Worm (Caenorhabditis elegans) whole organism, late embryonic: ENCODE measurements around the gene nspb-12.

Experiments
- C08G9.2 ChIP-seq: sonication (generic microtip); optimal IDR thresholded peaks from 2 replicates; lab custom pipeline; 2016; ENCODE audit warnings: mild to moderate bottlenecking, missing genetic modification characterization, moderate library complexity, missing compliant biosample characterization
- F13H6.1 ChIP-seq: sonication (generic microtip); optimal IDR thresholded peaks from 2 replicates; lab custom pipeline; 2016; ENCODE audit warnings: missing genetic modification characterization, missing compliant biosample characterization
- K09A11.1 ChIP-seq: sonication (generic microtip); optimal IDR thresholded peaks from 2 replicates; lab custom pipeline; 2017; ENCODE audit warnings: antibody characterized with exemption, mild to moderate bottlenecking, missing genetic modification characterization, missing compliant biosample characterization; ENCODE audit not compliant: insufficient read depth
- T23F11.4 ChIP-seq: fragments of 200-800 bp; sonication (Bioruptor generic); optimal IDR thresholded peaks from 2 replicates; lab custom pipeline; 2018; ENCODE audit warnings: mild to moderate bottlenecking, missing genetic modification characterization, missing compliant biosample characterization
- Y22D7AL.16 ChIP-seq: sonication (generic microtip); optimal IDR thresholded peaks from 2 replicates; lab custom pipeline; 2016; ENCODE audit warnings: missing genetic modification characterization, missing compliant biosample characterization
- ahr-1 ChIP-seq: sonication (generic microtip); optimal IDR thresholded peaks from 2 replicates; lab custom pipeline; 2016; ENCODE audit warnings: missing genetic modification characterization, missing compliant biosample characterization
- ama-1 ChIP-seq: fragments of 150-350 bp; optimal IDR thresholded peaks from 2 replicates; lab custom pipeline; 2014
- ceh-18 ChIP-seq: sonication (generic microtip); optimal IDR thresholded peaks from 2 replicates; lab custom pipeline; 2016; ENCODE audit warnings: missing genetic modification characterization, missing compliant biosample characterization
- ceh-19 ChIP-seq: fragments of 200-800 bp; sonication (Bioruptor generic); optimal IDR thresholded peaks from 2 replicates; lab custom pipeline; 2018; ENCODE audit warnings: mild to moderate bottlenecking, missing genetic modification characterization, missing compliant biosample characterization
- ceh-22 ChIP-seq: sonication (generic microtip); optimal IDR thresholded peaks from 2 replicates; lab custom pipeline; 2017; ENCODE audit warnings: missing biosample characterization, missing genetic modification characterization
- ceh-24 ChIP-seq: sonication (generic microtip); optimal IDR thresholded peaks from 2 replicates; lab custom pipeline; 2016; ENCODE audit warnings: mild to moderate bottlenecking, missing genetic modification characterization, missing compliant biosample characterization
- ceh-31 ChIP-seq: sonication (generic microtip); optimal IDR thresholded peaks from 2 replicates; lab custom pipeline; 2016; ENCODE audit warnings: missing genetic modification characterization, missing compliant biosample characterization
- ceh-48 ChIP-seq: sonication (generic microtip); optimal IDR thresholded peaks from 2 replicates; lab custom pipeline; 2016; ENCODE audit warnings: missing genetic modification characterization, inconsistent platforms, missing compliant biosample characterization
- ceh-6 ChIP-seq: fragments of 200-800 bp; sonication (Bioruptor generic); optimal IDR thresholded peaks from 2 replicates; lab custom pipeline; 2018; ENCODE audit warnings: mild to moderate bottlenecking, missing genetic modification characterization, missing compliant biosample characterization
- ceh-9 ChIP-seq: sonication (generic microtip); optimal IDR thresholded peaks from 2 replicates; lab custom pipeline; 2016; ENCODE audit warnings: mild to moderate bottlenecking, missing genetic modification characterization, inconsistent platforms, missing compliant biosample characterization
- dmd-4 ChIP-seq: sonication (generic microtip); optimal IDR thresholded peaks from 2 replicates; lab custom pipeline; 2016; ENCODE audit warnings: borderline replicate concordance, missing genetic modification characterization, missing compliant biosample characterization
- dve-1 ChIP-seq: sonication (generic microtip); optimal IDR thresholded peaks from 2 replicates; lab custom pipeline; 2017; ENCODE audit warnings: antibody characterized with exemption, mild to moderate bottlenecking, missing genetic modification characterization, missing compliant biosample characterization
- ets-4 ChIP-seq: sonication (generic microtip); optimal IDR thresholded peaks from 2 replicates; lab custom pipeline; 2016; ENCODE audit warnings: missing genetic modification characterization, missing compliant biosample characterization
- fkh-6 ChIP-seq: sonication (generic microtip); optimal IDR thresholded peaks from 2 replicates; lab custom pipeline; 2016; ENCODE audit warnings: missing genetic modification characterization, missing compliant biosample characterization
- gmeb-2 ChIP-seq: sonication (generic microtip); optimal IDR thresholded peaks from 2 replicates; lab custom pipeline; 2016; ENCODE audit warnings: missing genetic modification characterization, inconsistent platforms, missing compliant biosample characterization
- hlh-13 ChIP-seq: fragments of 200-800 bp; sonication (Bioruptor generic); optimal IDR thresholded peaks from 2 replicates; lab custom pipeline; 2018; ENCODE audit warnings: mild to moderate bottlenecking, missing genetic modification characterization, missing compliant biosample characterization
- hlh-15 ChIP-seq: sonication (generic microtip); optimal IDR thresholded peaks from 2 replicates; lab custom pipeline; 2016; ENCODE audit warnings: missing genetic modification characterization, missing compliant biosample characterization
- hlh-6 ChIP-seq: sonication (generic microtip); optimal IDR thresholded peaks from 2 replicates; lab custom pipeline; 2016; ENCODE audit warnings: missing genotype, missing genetic modification characterization, missing compliant biosample characterization
- mec-3 ChIP-seq: sonication (generic microtip); optimal IDR thresholded peaks from 2 replicates; lab custom pipeline; 2016; ENCODE audit warnings: borderline replicate concordance, missing genetic modification characterization, missing compliant biosample characterization
- nfya-1 ChIP-seq: sonication (generic microtip); optimal IDR thresholded peaks from 2 replicates; lab custom pipeline; 2017; ENCODE audit warnings: missing genetic modification characterization, mild to moderate bottlenecking, missing compliant biosample characterization, antibody characterized with exemption, moderate library complexity
- pat-9 ChIP-seq: fragments of 200-800 bp; sonication (Bioruptor generic); optimal IDR thresholded peaks from 2 replicates; lab custom pipeline; 2018; ENCODE audit warnings: mild to moderate bottlenecking, missing genetic modification characterization, moderate library complexity, missing compliant biosample characterization
- pqm-1 ChIP-seq: sonication (generic microtip); optimal IDR thresholded peaks from 2 replicates; lab custom pipeline; 2016; ENCODE audit warnings: missing genetic modification characterization, missing compliant biosample characterization
- rnt-1 ChIP-seq: sonication (generic microtip); optimal IDR thresholded peaks from 2 replicates; lab custom pipeline; 2016; ENCODE audit warnings: missing genetic modification characterization, missing compliant biosample characterization
- sdc-2 ChIP-seq: sonication (generic microtip); optimal IDR thresholded peaks from 2 replicates; lab custom pipeline; 2016; ENCODE audit warnings: missing genotype, missing genetic modification characterization, missing compliant biosample characterization
- sox-4 ChIP-seq: sonication (generic microtip); optimal IDR thresholded peaks from 2 replicates; lab custom pipeline; 2017; ENCODE audit warnings: mild to moderate bottlenecking, missing genetic modification characterization, inconsistent platforms, missing compliant biosample characterization
- tbx-2 ChIP-seq: sonication (generic microtip); optimal IDR thresholded peaks from 2 replicates; lab custom pipeline; 2016; ENCODE audit warnings: missing genetic modification characterization, missing compliant biosample characterization
- unc-42 ChIP-seq: sonication (generic microtip); optimal IDR thresholded peaks from 2 replicates; lab custom pipeline; 2016; ENCODE audit warnings: missing genotype, missing genetic modification characterization, missing compliant biosample characterization
- unc-55 ChIP-seq: sonication (generic microtip); optimal IDR thresholded peaks from 2 replicates; lab custom pipeline; 2017; ENCODE audit warnings: missing biosample characterization, missing genetic modification reagents, missing genetic modification characterization
- zip-5 ChIP-seq: sonication (generic microtip); optimal IDR thresholded peaks from 2 replicates; lab custom pipeline; 2016; ENCODE audit warnings: missing genetic modification characterization, missing compliant biosample characterization

Gene nspb-12

ce11 chrIII:5594350-5594749, 25.8 kb upstream of the nspb-12 start:
- TF ChIP-seq nfya-1 (peak; percentile 42), ceh-48 (tag; lab: Kevin White, UChicago) (no peak), mec-3 (tag; lab: Kevin White, UChicago) (no peak), ceh-18 (tag; lab: Kevin White, UChicago) (no peak)

- TF ChIP-seq nfya-1 (peak; percentile 29), F13H6.1 (tag; lab: Kevin White, UChicago) (no peak), unc-55 (peak; percentile 1), ceh-31 (tag; lab: Kevin White, UChicago) (peak; percentile 37), tbx-2 (peak; percentile 10)
Observed at ce11 chrIII:5591668-5592149, 23.1 kb upstream of the nspb-12 start, which contains the start of the genes ddx-15 and ucr-1. TSS of gene ddx-15 (minus strand) at chrIII:5591718. TSS of gene ucr-1 (plus strand) at chrIII:5592135.

- no peak for TF ChIP-seq rnt-1 (tag; lab: Kevin White, UChicago)
Observed at ce11 chrIII:5588746-5589145, 20.2 kb upstream of the nspb-12 start.

- TF ChIP-seq T23F11.4 (GFP tag; lab: Kevin White, UChicago) (no peak), fkh-6 (tag; lab: Kevin White, UChicago) (no peak), ceh-9 (tag; lab: Kevin White, UChicago) (no peak), unc-42 (tag; lab: Kevin White, UChicago) (no peak), dve-1 (tag; lab: Kevin White, UChicago) (no peak), ama-1 (lab: Kevin White, UChicago) (no peak), ceh-6 (GFP tag; lab: Kevin White, UChicago) (no peak), hlh-15 (tag; lab: Kevin White, UChicago) (no peak), Y22D7AL.16 (tag; lab: Kevin White, UChicago) (no peak), ceh-19 (no peak), K09A11.1 (tag; lab: Kevin White, UChicago) (no peak), hlh-13 (GFP tag; lab: Kevin White, UChicago) (no peak), zip-5 (no peak), dmd-4 (tag; lab: Kevin White, UChicago) (no peak), gmeb-2 (tag; lab: Kevin White, UChicago) (no peak), ceh-48 (tag; lab: Kevin White, UChicago) (no peak), C08G9.2 (tag; lab: Kevin White, UChicago) (no peak), sox-4 (tag; lab: Kevin White, UChicago) (no peak), pat-9 (no peak)
- TF ChIP-seq, all 69 proteins: peak for 0
Observed at ce11 chrIII:5586925-5587324, 18.3 kb upstream of the nspb-12 start, which contains the start of gene F56D2.2. TSS of gene F56D2.2 (plus strand) at chrIII:5587263.

ce11 chrIII:5585711-5586110, 17.1 kb upstream of the nspb-12 start:
- TF ChIP-seq pqm-1 (tag; lab: Kevin White, UChicago) (no peak), ceh-6 (GFP tag; lab: Kevin White, UChicago) (no peak), ets-4 (no peak), ceh-24 (tag; lab: Kevin White, UChicago) (no peak), hlh-6 (no peak), ahr-1 (tag; lab: Kevin White, UChicago) (no peak), hlh-15 (tag; lab: Kevin White, UChicago) (no peak), ceh-22 (tag; lab: Kevin White, UChicago) (no peak), sox-4 (tag; lab: Kevin White, UChicago) (no peak), sdc-2 (no peak)
